Worm (Caenorhabditis elegans) whole organism, mixed stage, embryonic: ENCODE data around the gene fbxa-50.
A peak's percentile ranks its signal among the peaks of the same experiment; 100 is the strongest.

ENCODE experiments used
- blmp-1 ChIP-seq: fragments of 150-350 bp; optimal IDR thresholded peaks from 2 replicates; lab custom pipeline; 2014; ENCODE audit warnings: missing biosample characterization, missing genetic modification characterization
- ceh-83 ChIP-seq: fragments of 200-800 bp; sonication (Bioruptor generic); optimal IDR thresholded peaks from 2 replicates; lab custom pipeline; 2018; ENCODE audit warnings: mild to moderate bottlenecking, missing genetic modification characterization, missing compliant biosample characterization
- ces-1 ChIP-seq: fragments of 150-350 bp; optimal IDR thresholded peaks from 2 replicates; lab custom pipeline; 2014; ENCODE audit warnings: missing biosample characterization, missing genetic modification reagents, missing genetic modification characterization
- cnd-1 ChIP-seq: fragments of 200-800 bp; sonication (Bioruptor generic); optimal IDR thresholded peaks from 2 replicates; lab custom pipeline; 2018; ENCODE audit warnings: mild to moderate bottlenecking, missing genetic modification characterization, missing compliant biosample characterization
- elt-1 ChIP-seq: sonication (generic microtip); optimal IDR thresholded peaks from 2 replicates; lab custom pipeline; 2017; ENCODE audit warnings: missing genetic modification characterization, mild to moderate bottlenecking, missing compliant biosample characterization, antibody characterized with exemption, moderate library complexity, borderline replicate concordance; ENCODE audit not compliant: insufficient read depth
- elt-3 ChIP-seq: fragments of 150-350 bp; optimal IDR thresholded peaks from 2 replicates; lab custom pipeline; 2014; ENCODE audit warnings: missing biosample characterization, missing genetic modification characterization
- ham-2 ChIP-seq: fragments of 200-800 bp; sonication (Bioruptor generic); optimal IDR thresholded peaks from 2 replicates; lab custom pipeline; 2018; ENCODE audit warnings: mild to moderate bottlenecking, missing genetic modification characterization, missing compliant biosample characterization
- hlh-1 ChIP-seq: fragments of 150-350 bp; optimal IDR thresholded peaks from 2 replicates; lab custom pipeline; 2014; ENCODE audit warnings: missing biosample characterization, missing genetic modification reagents, missing genetic modification characterization
- lsy-2 ChIP-seq: fragments of 150-350 bp; optimal IDR thresholded peaks from 2 replicates; lab custom pipeline; 2014; ENCODE audit warnings: missing biosample characterization, missing genetic modification characterization
- mep-1 ChIP-seq: fragments of 150-350 bp; optimal IDR thresholded peaks from 2 replicates; lab custom pipeline; 2017; ENCODE audit warnings: missing biosample characterization, missing genetic modification reagents, missing genetic modification characterization, inconsistent platforms
- nhr-12 ChIP-seq: fragments of 150-350 bp; optimal IDR thresholded peaks from 2 replicates; lab custom pipeline; 2014; ENCODE audit warnings: missing biosample characterization, missing genetic modification characterization
- nhr-2 ChIP-seq: fragments of 150-350 bp; optimal IDR thresholded peaks from 2 replicates; lab custom pipeline; 2014; ENCODE audit warnings: missing biosample characterization, missing genetic modification characterization
- nhr-28 ChIP-seq: fragments of 150-350 bp; optimal IDR thresholded peaks from 2 replicates; lab custom pipeline; 2014; ENCODE audit warnings: missing biosample characterization, missing genetic modification characterization
- nhr-76 ChIP-seq: sonication (generic microtip); optimal IDR thresholded peaks from 2 replicates; lab custom pipeline; 2017; ENCODE audit warnings: missing biosample characterization, missing genetic modification characterization
- pha-4 ChIP-seq: fragments of 150-350 bp; optimal IDR thresholded peaks from 2 replicates; lab custom pipeline; 2018; ENCODE audit warnings: missing biosample characterization, missing genetic modification reagents, missing genetic modification characterization
- sem-2 ChIP-seq: fragments of 200-800 bp; sonication (Bioruptor generic); optimal IDR thresholded peaks from 2 replicates; lab custom pipeline; 2018; ENCODE audit warnings: mild to moderate bottlenecking, missing genetic modification characterization, missing compliant biosample characterization
- unc-39 ChIP-seq: fragments of 150-350 bp; optimal IDR thresholded peaks from 2 replicates; lab custom pipeline; 2014; ENCODE audit warnings: missing biosample characterization, missing genetic modification characterization
- zip-8 ChIP-seq: fragments of 150-350 bp; optimal IDR thresholded peaks from 2 replicates; lab custom pipeline; 2014; ENCODE audit warnings: missing biosample characterization, missing genetic modification characterization

fbxa-50 gene

ce11 chrIII:1248335-1248734 lies 40.0 kb downstream of the fbxa-50 start:
- no peak for TF ChIP-seq nhr-28 (tag; lab: Kevin White, UChicago)
- TF ChIP-seq ceh-83 (GFP tag; lab: Kevin White, UChicago): no peak
- TF ChIP-seq nhr-76 (tag; lab: Kevin White, UChicago): no peak
- TF ChIP-seq unc-39 (tag; lab: Kevin White, UChicago): no peak
- no peak for TF ChIP-seq elt-1
- TF ChIP-seq mep-1: no peak
- TF ChIP-seq blmp-1: no peak
- no peak for TF ChIP-seq cnd-1 (tag; lab: Kevin White, UChicago)
- TF ChIP-seq pha-4 (tag; lab: Kevin White, UChicago): no peak
- no peak for TF ChIP-seq ham-2 (GFP tag; lab: Kevin White, UChicago)
- TF ChIP-seq lsy-2: no peak
- no peak for TF ChIP-seq hlh-1 (tag; lab: Kevin White, UChicago)
- no peak for TF ChIP-seq nhr-12 (tag; lab: Kevin White, UChicago)

ce11 chrIII:1243199-1243598 lies 45.1 kb downstream of the fbxa-50 start, which contains the start of gene fbxa-63:
Gene fbxa-63 (plus strand): TSS chrIII:1243508.
- no peak for TF ChIP-seq zip-8 (tag; lab: Kevin White, UChicago)
- no peak for TF ChIP-seq lsy-2
- no peak for TF ChIP-seq ceh-83 (GFP tag; lab: Kevin White, UChicago)
- no peak for TF ChIP-seq sem-2 (GFP tag; lab: Kevin White, UChicago)
- TF ChIP-seq nhr-28 (tag; lab: Kevin White, UChicago): no peak
- no peak for TF ChIP-seq elt-3 (tag; lab: Kevin White, UChicago)
- no peak for TF ChIP-seq cnd-1 (tag; lab: Kevin White, UChicago)
- peak; percentile 11 for TF ChIP-seq ces-1 (GFP tag; lab: Kevin White, UChicago)

- no peak for TF ChIP-seq nhr-2 (tag; lab: Kevin White, UChicago)
- peak; percentile 55 for TF ChIP-seq elt-1
These were observed 49.6 kb downstream of the fbxa-50 start, which contains the start of gene fbxa-61 for ce11 chrIII:1238704-1239103. Gene fbxa-61 (plus strand): TSS chrIII:1239048.
